Worm (Caenorhabditis elegans) whole organism, L4/young adult: Measurements from ENCODE around the gene cec-2.

Experiments
- W03F9.2 ChIP-seq: fragments of 150-350 bp; optimal IDR thresholded peaks from 2 replicates; lab custom pipeline; 2014; ENCODE audit warnings: missing biosample characterization, missing genetic modification characterization
- dao-5 ChIP-seq: sonication (generic microtip); optimal IDR thresholded peaks from 2 replicates; lab custom pipeline; 2016; ENCODE audit warnings: missing genotype, missing genetic modification characterization, moderate library complexity, missing compliant biosample characterization
- him-1 ChIP-seq: sonication (generic microtip); optimal IDR thresholded peaks from 2 replicates; lab custom pipeline; 2016; ENCODE audit warnings: missing genotype, missing genetic modification reagents, missing genetic modification characterization, missing compliant biosample characterization

ce11 chrIV:1199501-1199900 lies 29.0 kb downstream of the cec-2 start:
- TF ChIP-seq him-1: no peak
- TF ChIP-seq W03F9.2 (tag; lab: Kevin White, UChicago): no peak
- no peak for TF ChIP-seq dao-5
